Fruit fly (Drosophila melanogaster) whole organism, embryonic: ENCODE results near the gene cwo.
A peak's percentile ranks its signal among the peaks of the same experiment; 100 is the strongest.

ENCODE experiments used
- Antp ChIP-seq: fragments of 200-800 bp; sonication (Bioruptor generic); optimal IDR thresholded peaks from 3 replicates; lab custom pipeline; 2016; ENCODE audit warnings: missing biosample characterization, missing genetic modification characterization
- Bgb ChIP-seq: fragments of 200-800 bp; sonication (Bioruptor generic); IDR thresholded peaks from 2 replicates; pipeline ENCODE4 v1.3.6; 2022; ENCODE audit warnings: missing biosample characterization, missing genetic modification characterization; ENCODE audit not compliant: partially characterized antibody
- CG10147 ChIP-seq: fragments of 200-800 bp; sonication (Bioruptor generic); optimal IDR thresholded peaks from 2 replicates; lab custom pipeline; 2019; ENCODE audit warnings: missing biosample characterization, mild to moderate bottlenecking, missing genetic modification characterization, moderate library complexity
- CG12391 ChIP-seq: fragments of 200-800 bp; sonication (Bioruptor generic); optimal IDR thresholded peaks from 3 replicates; lab custom pipeline; 2018; ENCODE audit warnings: missing biosample characterization, mild to moderate bottlenecking, missing genetic modification characterization, moderate library complexity
- CG13894 ChIP-seq: fragments of 200-800 bp; sonication (Bioruptor generic); optimal IDR thresholded peaks from 3 replicates; lab custom pipeline; 2018; ENCODE audit warnings: missing biosample characterization, mild to moderate bottlenecking, missing genetic modification characterization, moderate library complexity
- CG14014 ChIP-seq: fragments of 200-800 bp; sonication (Bioruptor generic); IDR thresholded peaks from 2 replicates; pipeline ENCODE4 v1.3.6; 2022; ENCODE audit warnings: missing biosample characterization, missing genetic modification characterization
- CG14441 ChIP-seq: fragments of 200-800 bp; sonication (Bioruptor generic); IDR thresholded peaks from 2 replicates; pipeline ENCODE4 v1.3.6; 2022; ENCODE audit warnings: missing biosample characterization, missing genetic modification characterization
- CG17802 ChIP-seq: fragments of 200-800 bp; sonication (Bioruptor generic); optimal IDR thresholded peaks from 2 replicates; lab custom pipeline; 2018; ENCODE audit warnings: missing biosample characterization, mild to moderate bottlenecking, missing genetic modification characterization, moderate library complexity
- CG2116 ChIP-seq: fragments of 200-800 bp; sonication (Bioruptor generic); optimal IDR thresholded peaks from 3 replicates; lab custom pipeline; 2018; ENCODE audit warnings: missing biosample characterization, mild to moderate bottlenecking, missing genetic modification characterization
- CG2678 ChIP-seq: fragments of 200-800 bp; sonication (Bioruptor generic); optimal IDR thresholded peaks from 3 replicates; lab custom pipeline; 2019; ENCODE audit warnings: missing biosample characterization, mild to moderate bottlenecking, missing genetic modification characterization, moderate library complexity
- CG30020 ChIP-seq: fragments of 200-800 bp; optimal IDR thresholded peaks from 2 replicates; lab custom pipeline; 2019; ENCODE audit warnings: missing biosample characterization, mild to moderate bottlenecking, missing genetic modification characterization, moderate library complexity
- CG33557 ChIP-seq: fragments of 200-800 bp; sonication (Bioruptor generic); optimal IDR thresholded peaks from 2 replicates; lab custom pipeline; 2019; ENCODE audit warnings: missing biosample characterization, mild to moderate bottlenecking, missing genetic modification characterization, moderate library complexity
- CG3995 ChIP-seq: fragments of 200-800 bp; sonication (Bioruptor generic); optimal IDR thresholded peaks from 3 replicates; lab custom pipeline; 2016; ENCODE audit warnings: missing biosample characterization, missing genetic modification characterization
- CG4404 ChIP-seq: fragments of 200-800 bp; sonication (Bioruptor generic); IDR thresholded peaks from 2 replicates; pipeline ENCODE4 v1.3.6; 2022; ENCODE audit warnings: missing biosample characterization, missing genetic modification characterization
- CG7271 ChIP-seq: fragments of 200-800 bp; sonication (Bioruptor generic); optimal IDR thresholded peaks from 2 replicates; lab custom pipeline; 2018; ENCODE audit warnings: missing biosample characterization, mild to moderate bottlenecking, missing genetic modification characterization, moderate library complexity
- CG8290 ChIP-seq, 3 experiments: fragments of 200-800 bp; sonication (Bioruptor generic); optimal IDR thresholded peaks; 2 replicates each; lab custom pipeline; 2016 to 2019; ENCODE audit warnings: missing biosample characterization in 3 of 3, missing genetic modification characterization in 3 of 3, mild to moderate bottlenecking in 2 of 3, moderate library complexity in 1 of 3
- CG8388 ChIP-seq: fragments of 200-800 bp; sonication (Bioruptor generic); optimal IDR thresholded peaks from 2 replicates; lab custom pipeline; 2019; ENCODE audit warnings: missing biosample characterization, mild to moderate bottlenecking, missing genetic modification characterization, moderate library complexity
- CG8944 ChIP-seq: fragments of 200-800 bp; sonication (Bioruptor generic); optimal IDR thresholded peaks from 3 replicates; lab custom pipeline; 2016; ENCODE audit warnings: missing biosample characterization, missing genetic modification characterization
- Camta ChIP-seq: fragments of 200-800 bp; sonication (Bioruptor generic); optimal IDR thresholded peaks from 2 replicates; lab custom pipeline; 2016; ENCODE audit warnings: missing biosample characterization, missing genetic modification characterization
- Dip2 ChIP-seq: fragments of 200-800 bp; sonication (Bioruptor generic); IDR thresholded peaks from 2 replicates; pipeline ENCODE4 v1.3.6; 2022; ENCODE audit warnings: missing biosample characterization, missing genetic modification characterization
- Ets97D ChIP-seq: fragments of 200-800 bp; sonication (Bioruptor generic); optimal IDR thresholded peaks from 3 replicates; lab custom pipeline; 2016; ENCODE audit warnings: missing biosample characterization, missing genetic modification characterization
- H2.0 ChIP-seq: fragments of 200-800 bp; sonication (Bioruptor generic); IDR thresholded peaks from 2 replicates; pipeline ENCODE4 v1.3.6; 2022; ENCODE audit warnings: missing biosample characterization, missing genetic modification characterization
- Hr3 ChIP-seq: fragments of 200-800 bp; sonication (Bioruptor generic); optimal IDR thresholded peaks from 3 replicates; lab custom pipeline; 2016; ENCODE audit warnings: missing biosample characterization, missing genetic modification characterization
- Jarid2 ChIP-seq: fragments of 200-800 bp; sonication (Bioruptor generic); optimal IDR thresholded peaks from 3 replicates; lab custom pipeline; 2017; ENCODE audit warnings: mild to moderate bottlenecking, missing biosample characterization, missing genetic modification reagents, missing genetic modification characterization
- Oli ChIP-seq: fragments of 200-800 bp; sonication (Bioruptor generic); optimal IDR thresholded peaks from 2 replicates; lab custom pipeline; 2018; ENCODE audit warnings: missing biosample characterization, mild to moderate bottlenecking, missing genetic modification characterization, moderate library complexity
- Six4 ChIP-seq: fragments of 200-800 bp; sonication (Bioruptor generic); optimal IDR thresholded peaks from 2 replicates; lab custom pipeline; 2016; ENCODE audit warnings: missing biosample characterization, missing genetic modification characterization
- Sox102F ChIP-seq: fragments of 200-800 bp; sonication (Bioruptor generic); optimal IDR thresholded peaks from 2 replicates; lab custom pipeline; 2018; ENCODE audit warnings: missing biosample characterization, mild to moderate bottlenecking, missing genetic modification characterization, moderate library complexity
- Xrp1 ChIP-seq: fragments of 200-800 bp; sonication (Bioruptor generic); IDR thresholded peaks from 2 replicates; pipeline ENCODE4 v1.3.6; 2022; ENCODE audit warnings: missing biosample characterization, missing genetic modification characterization
- ci ChIP-seq: fragments of 200-800 bp; sonication (Bioruptor generic); IDR thresholded peaks from 3 replicates; pipeline ENCODE4 v1.3.6; 2022; ENCODE audit warnings: missing biosample characterization, missing genetic modification characterization
- crc ChIP-seq: fragments of 200-800 bp; sonication (Bioruptor generic); optimal IDR thresholded peaks from 2 replicates; lab custom pipeline; 2016; ENCODE audit warnings: missing biosample characterization, missing genetic modification characterization
- croc ChIP-seq: fragments of 200-800 bp; sonication (Bioruptor generic); conservative IDR thresholded peaks from 3 replicates; pipeline ENCODE4 v1.3.6; 2022; ENCODE audit warnings: missing biosample characterization, missing genetic modification characterization
- dan ChIP-seq: fragments of 200-800 bp; sonication (Bioruptor generic); IDR thresholded peaks from 2 replicates; pipeline ENCODE4 v1.3.6; 2022; ENCODE audit warnings: missing biosample characterization, missing genetic modification characterization
- dpn ChIP-seq, 2 experiments: fragments of 200-800 bp; sonication (Bioruptor generic); optimal IDR thresholded peaks; 3 replicates each; lab custom pipeline; 2016; ENCODE audit warnings: missing biosample characterization in 2 of 2, missing genetic modification characterization in 2 of 2
- dysf ChIP-seq: fragments of 200-800 bp; sonication (Bioruptor generic); IDR thresholded peaks from 3 replicates; pipeline ENCODE4 v1.3.6; 2022; ENCODE audit warnings: missing biosample characterization, missing genetic modification characterization
- fd64A ChIP-seq: fragments of 200-800 bp; sonication (Bioruptor generic); optimal IDR thresholded peaks from 3 replicates; lab custom pipeline; 2018; ENCODE audit warnings: missing biosample characterization, mild to moderate bottlenecking, missing genetic modification characterization
- ham ChIP-seq: fragments of 200-800 bp; sonication (Bioruptor generic); IDR thresholded peaks from 2 replicates; pipeline ENCODE4 v1.3.6; 2022; ENCODE audit warnings: missing biosample characterization, missing genetic modification characterization
- lbe ChIP-seq: fragments of 200-800 bp; sonication (Bioruptor generic); optimal IDR thresholded peaks from 2 replicates; lab custom pipeline; 2016; ENCODE audit warnings: missing biosample characterization, mild to moderate bottlenecking, missing genetic modification characterization
- lilli ChIP-seq: fragments of 200-800 bp; sonication (Bioruptor generic); optimal IDR thresholded peaks from 3 replicates; lab custom pipeline; 2016; ENCODE audit warnings: missing biosample characterization, missing genetic modification characterization
- nerfin-2 ChIP-seq: fragments of 200-800 bp; sonication (Bioruptor generic); IDR thresholded peaks from 2 replicates; pipeline ENCODE4 v1.3.6; 2022; ENCODE audit warnings: missing biosample characterization, missing genetic modification characterization; ENCODE audit not compliant: partially characterized antibody
- odd ChIP-seq: fragments of 200-800 bp; sonication (Bioruptor generic); optimal IDR thresholded peaks from 2 replicates; lab custom pipeline; 2017; ENCODE audit warnings: missing biosample characterization, mild to moderate bottlenecking, missing genetic modification characterization
- otp ChIP-seq: fragments of 200-800 bp; sonication (Bioruptor generic); IDR thresholded peaks from 3 replicates; pipeline ENCODE4, ENCODE4 v1.3.6; 2022; ENCODE audit warnings: missing biosample characterization, missing genetic modification characterization
- pfk ChIP-seq: fragments of 200-800 bp; sonication (Bioruptor generic); optimal IDR thresholded peaks from 2 replicates; lab custom pipeline; 2018; ENCODE audit warnings: missing biosample characterization, mild to moderate bottlenecking, missing genetic modification characterization, moderate library complexity
- pita ChIP-seq: fragments of 200-800 bp; sonication (Bioruptor generic); optimal IDR thresholded peaks from 2 replicates; lab custom pipeline; 2017; ENCODE audit warnings: missing biosample characterization, mild to moderate bottlenecking, missing genetic modification characterization
- sc ChIP-seq, 3 experiments: fragments of >200 bp in 2 of 3; fragments of 200-800 bp in 1 of 3; sonication (Bioruptor generic) in 1 of 3; optimal IDR thresholded peaks; 2 replicates in 2 of 3; 3 replicates in 1 of 3; lab custom pipeline; 2017; ENCODE audit warnings: mild to moderate bottlenecking in 1 of 3, missing biosample characterization in 1 of 3, missing genetic modification characterization in 1 of 3, missing genetic modification reagents in 1 of 3
- sr ChIP-seq: fragments of 200-800 bp; sonication (Bioruptor generic); IDR thresholded peaks from 3 replicates; pipeline ENCODE4 v1.3.6; 2022; ENCODE audit warnings: missing biosample characterization, missing genetic modification characterization
- tna ChIP-seq: fragments of 200-800 bp; sonication (Bioruptor generic); IDR thresholded peaks from 2 replicates; pipeline ENCODE4 v1.3.6; 2022; ENCODE audit warnings: missing biosample characterization, missing genetic modification characterization; ENCODE audit not compliant: partially characterized antibody
- vfl ChIP-seq: fragments of 200-800 bp; sonication (Bioruptor generic); optimal IDR thresholded peaks from 2 replicates; lab custom pipeline; 2016; ENCODE audit warnings: missing biosample characterization, missing genetic modification characterization
- zen ChIP-seq: fragments of 200-800 bp; sonication (Bioruptor generic); optimal IDR thresholded peaks from 3 replicates; lab custom pipeline; 2018; ENCODE audit warnings: missing biosample characterization, mild to moderate bottlenecking, missing genetic modification characterization, moderate library complexity

Gene cwo

DNA sequence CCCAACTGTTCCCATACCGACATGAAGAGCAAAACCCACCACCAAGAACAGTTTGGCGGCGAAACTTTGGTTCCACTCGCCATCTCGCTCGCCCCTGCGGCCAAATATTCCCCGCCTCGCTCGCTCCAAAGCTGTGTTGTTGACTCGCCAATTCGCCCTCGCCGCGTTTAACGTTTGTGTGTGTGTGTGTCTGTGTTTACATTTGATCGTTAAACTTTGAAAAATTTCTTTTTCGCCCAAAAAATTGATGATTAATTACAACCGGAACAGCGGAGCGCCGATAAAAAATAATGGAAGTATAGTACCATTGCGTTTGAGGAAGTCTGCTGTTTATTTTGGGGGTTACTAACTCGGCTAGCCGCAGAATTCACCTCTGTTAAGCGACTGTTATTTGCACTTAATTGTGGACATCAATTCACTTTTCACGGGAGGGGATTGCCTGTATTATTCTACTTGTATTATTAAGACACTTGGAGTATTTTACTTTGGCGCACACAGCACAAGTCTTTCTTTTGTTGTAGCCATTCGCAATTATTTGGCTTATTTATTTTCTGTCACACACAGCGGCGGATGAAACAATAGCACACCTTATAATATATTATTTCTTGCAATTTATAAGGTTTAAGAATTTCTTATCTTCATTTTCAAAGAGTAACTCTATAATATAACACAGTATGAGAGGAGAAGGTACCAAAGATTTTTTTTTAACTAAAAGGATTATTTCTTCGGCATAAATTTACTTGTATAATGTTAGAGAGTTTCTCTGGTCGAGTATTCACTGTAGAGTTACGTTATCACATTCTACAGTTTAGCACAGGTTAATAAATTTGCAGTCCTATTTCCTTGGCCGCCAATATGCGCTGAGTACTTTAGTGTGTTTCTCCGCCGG is 37.1 kb upstream of the cwo start (continued):
- TF ChIP-seq dpn (GFP tag; optimal IDR thresholded peaks at IDR 0.05; lab: Kevin White, UChicago) (peak; percentile 72 to 78), ham (no peak), Camta (peak; percentile 8), Jarid2 (GFP tag; lab: Kevin White, UChicago) (peak; percentile 51), CG7271 (no peak), Hr3 (peak; percentile 75), zen (tag; lab: Kevin White, UChicago) (peak; percentile 52), lbe (peak; percentile 77), Ets97D (peak; percentile 35), CG10147 (GFP tag; lab: Kevin White, UChicago) (peak; percentile 82), CG8388 (GFP tag; lab: Kevin White, UChicago) (peak; percentile 64), pfk (GFP tag; lab: Kevin White, UChicago) (peak; percentile 71), Six4 (GFP tag; lab: Kevin White, UChicago) (peak; percentile 26), sc (optimal IDR thresholded peaks at IDR 0.05; lab: Kevin White, UChicago) (no peak), sc (GFP tag; optimal IDR thresholded peaks at IDR 0.05; lab: Kevin White, UChicago) (peak; percentile 8), fd64A (peak; percentile 79), Bgb (GFP tag; lab: Robert Waterston, UW) (no peak), CG2678 (tag; lab: Kevin White, UChicago) (peak; percentile 92), otp (GFP tag; lab: Robert Waterston, UW) (no peak), CG8944 (GFP tag; lab: Kevin White, UChicago) (peak; percentile 44), Dip2 (GFP tag; lab: Robert Waterston, UW) (no peak), CG8290 (GFP tag; optimal IDR thresholded peaks at IDR 0.05; lab: Kevin White, UChicago) (no peak), CG8290 (tag; optimal IDR thresholded peaks at IDR 0.05; lab: Kevin White, UChicago) (peak in 1 of 2 experiments; percentile 82), CG14014 (GFP tag; lab: Robert Waterston, UW) (no peak), pita (GFP tag; lab: Kevin White, UChicago) (peak; percentile 14), tna (GFP tag; lab: Robert Waterston, UW) (no peak), CG2116 (GFP tag; lab: Kevin White, UChicago) (peak; percentile 29), CG13894 (tag; lab: Kevin White, UChicago) (peak; percentile 78), Sox102F (peak; percentile 77), H2.0 (GFP tag; lab: Robert Waterston, UW) (no peak), CG3995 (GFP tag; lab: Kevin White, UChicago) (peak; percentile 58), CG17802 (tag; lab: Kevin White, UChicago) (no peak), lilli (GFP tag; lab: Kevin White, UChicago) (peak; percentile 89), CG4404 (GFP tag; lab: Robert Waterston, UW) (no peak), ci (GFP tag; lab: Robert Waterston, UW) (no peak), dysf (no peak), Xrp1 (GFP tag; lab: Robert Waterston, UW) (no peak), CG12391 (peak; percentile 89), Antp (GFP tag; lab: Kevin White, UChicago) (peak; percentile 54), croc (GFP tag; lab: Robert Waterston, UW) (peak; percentile 32; the same call in 1 of the 3 replicates), vfl (GFP tag; lab: Kevin White, UChicago) (peak; percentile 77), crc (GFP tag; lab: Kevin White, UChicago) (peak; percentile 45), odd (peak; percentile 81), sr (no peak), CG33557 (GFP tag; lab: Kevin White, UChicago) (peak; percentile 61), nerfin-2 (GFP tag; lab: Robert Waterston, UW) (no peak), CG30020 (no peak), CG14441 (GFP tag; lab: Robert Waterston, UW) (no peak), Oli (tag; lab: Kevin White, UChicago) (peak; percentile 85), dan (GFP tag; lab: Robert Waterston, UW) (no peak)
